Fruit fly (Drosophila melanogaster) whole organism, embryonic: ENCODE results near the gene RabX6.

Experiments
- CG10366 ChIP-seq: fragments of 200-800 bp; sonication (Bioruptor generic); IDR thresholded peaks from 2 replicates; pipeline ENCODE4 v1.3.6; 2022; ENCODE audit warnings: missing biosample characterization, missing genetic modification characterization
- CG12769 ChIP-seq: fragments of 200-800 bp; sonication (Bioruptor generic); optimal IDR thresholded peaks from 2 replicates; lab custom pipeline; 2019; ENCODE audit warnings: missing biosample characterization, mild to moderate bottlenecking, missing genetic modification characterization, moderate library complexity
- CG13287 ChIP-seq: fragments of 200-800 bp; sonication (Bioruptor generic); IDR thresholded peaks from 2 replicates; pipeline ENCODE4 v1.3.6; 2022; ENCODE audit warnings: missing biosample characterization, missing genetic modification characterization; ENCODE audit not compliant: partially characterized antibody
- CG14441 ChIP-seq: fragments of 200-800 bp; sonication (Bioruptor generic); IDR thresholded peaks from 2 replicates; pipeline ENCODE4 v1.3.6; 2022; ENCODE audit warnings: missing biosample characterization, missing genetic modification characterization
- CG2889 ChIP-seq: fragments of 200-800 bp; sonication (Bioruptor generic); IDR thresholded peaks from 3 replicates; pipeline ENCODE4 v1.3.6; 2022; ENCODE audit warnings: missing biosample characterization, missing genetic modification characterization
- CG42726 ChIP-seq: fragments of 200-800 bp; sonication (Bioruptor generic); IDR thresholded peaks from 2 replicates; pipeline ENCODE4 v1.3.6; 2022; ENCODE audit warnings: missing biosample characterization, missing genetic modification characterization; ENCODE audit not compliant: partially characterized antibody
- CG5180 ChIP-seq: fragments of 200-800 bp; sonication (Bioruptor generic); optimal IDR thresholded peaks from 3 replicates; lab custom pipeline; 2017; ENCODE audit warnings: missing biosample characterization, missing genetic modification characterization, mild to moderate bottlenecking, moderate library complexity, missing genetic modification reagents
- CG5953 ChIP-seq: fragments of 200-800 bp; sonication (Bioruptor generic); IDR thresholded peaks from 2 replicates; pipeline ENCODE4 v1.3.6; 2022; ENCODE audit warnings: missing biosample characterization, missing genetic modification characterization
- CG6175 ChIP-seq: fragments of 200-800 bp; sonication (Bioruptor generic); IDR thresholded peaks from 3 replicates; pipeline ENCODE4 v1.3.6; 2022; ENCODE audit warnings: missing biosample characterization, missing genetic modification characterization
- CG6854 ChIP-seq: fragments of 200-800 bp; sonication (Bioruptor generic); optimal IDR thresholded peaks from 3 replicates; lab custom pipeline; 2017; ENCODE audit warnings: missing biosample characterization, mild to moderate bottlenecking, missing genetic modification characterization
- CG8290 ChIP-seq, 3 experiments: fragments of 200-800 bp; sonication (Bioruptor generic); optimal IDR thresholded peaks; 2 replicates each; lab custom pipeline; 2016 to 2019; ENCODE audit warnings: missing biosample characterization in 3 of 3, missing genetic modification characterization in 3 of 3, mild to moderate bottlenecking in 2 of 3, moderate library complexity in 1 of 3
- CG9817 ChIP-seq: fragments of 200-800 bp; sonication (Bioruptor generic); optimal IDR thresholded peaks from 2 replicates; lab custom pipeline; 2018; ENCODE audit warnings: missing biosample characterization, mild to moderate bottlenecking, missing genetic modification characterization, moderate library complexity
- Dad ChIP-seq: fragments of 200-800 bp; sonication (Bioruptor generic); optimal IDR thresholded peaks from 3 replicates; lab custom pipeline; 2016; ENCODE audit warnings: missing biosample characterization, missing genetic modification characterization
- Dbx ChIP-seq: fragments of 200-800 bp; sonication (Bioruptor generic); IDR thresholded peaks from 3 replicates; pipeline ENCODE4 v1.3.6; 2022; ENCODE audit warnings: missing biosample characterization, missing genetic modification characterization
- Dfd ChIP-seq, 2 experiments: fragments of >200 bp; optimal IDR thresholded peaks; 2 replicates each; lab custom pipeline; 2017; ENCODE audit warnings: missing biosample characterization in 2 of 2, missing genetic modification characterization in 2 of 2
- Doc3 ChIP-seq: fragments of 200-800 bp; sonication (Bioruptor generic); IDR thresholded peaks from 3 replicates; pipeline ENCODE4 v1.3.6; 2022; ENCODE audit warnings: missing biosample characterization, missing genetic modification characterization; ENCODE audit not compliant: partially characterized antibody
- Dp ChIP-seq: fragments of 200-800 bp; sonication (Bioruptor generic); optimal IDR thresholded peaks from 2 replicates; lab custom pipeline; 2018; ENCODE audit warnings: missing biosample characterization, mild to moderate bottlenecking, missing genetic modification characterization, moderate library complexity
- Hey ChIP-seq: fragments of 200-800 bp; sonication (Bioruptor generic); optimal IDR thresholded peaks from 3 replicates; lab custom pipeline; 2018; ENCODE audit warnings: missing biosample characterization, mild to moderate bottlenecking, missing genetic modification characterization
- MESR4 ChIP-seq: fragments of 200-800 bp; sonication (Bioruptor generic); optimal IDR thresholded peaks from 2 replicates; lab custom pipeline; 2018; ENCODE audit warnings: missing biosample characterization, mild to moderate bottlenecking, missing genetic modification characterization, moderate library complexity
- Optix ChIP-seq: fragments of 200-800 bp; sonication (Bioruptor generic); IDR thresholded peaks from 3 replicates; pipeline ENCODE4 v1.3.6; 2022; ENCODE audit warnings: missing biosample characterization, missing genetic modification characterization
- Rx ChIP-seq: fragments of 200-800 bp; sonication (Bioruptor generic); IDR thresholded peaks from 2 replicates; pipeline ENCODE4 v1.3.6; 2022; ENCODE audit warnings: missing biosample characterization, missing genetic modification characterization
- Scr ChIP-seq: fragments of 200-800 bp; sonication (Bioruptor generic); IDR thresholded peaks from 2 replicates; pipeline ENCODE4 v1.3.6; 2022; ENCODE audit warnings: missing biosample characterization, missing genetic modification characterization; ENCODE audit not compliant: partially characterized antibody
- Sin3A ChIP-seq: fragments of >200 bp; optimal IDR thresholded peaks from 2 replicates; lab custom pipeline; 2018
- Sox102F ChIP-seq: fragments of 200-800 bp; sonication (Bioruptor generic); optimal IDR thresholded peaks from 2 replicates; lab custom pipeline; 2018; ENCODE audit warnings: missing biosample characterization, mild to moderate bottlenecking, missing genetic modification characterization, moderate library complexity
- Sry-δ ChIP-seq: fragments of 200-800 bp; sonication (Bioruptor generic); optimal IDR thresholded peaks from 2 replicates; lab custom pipeline; 2016; ENCODE audit warnings: missing biosample characterization, missing genetic modification characterization
- Ssrp ChIP-seq: fragments of 200-800 bp; sonication (Bioruptor generic); optimal IDR thresholded peaks from 2 replicates; lab custom pipeline; 2018; ENCODE audit warnings: missing biosample characterization, mild to moderate bottlenecking, missing genetic modification characterization, moderate library complexity
- Stat92E ChIP-seq, 3 experiments: fragments of >200 bp in 2 of 3; fragments of 200-800 bp in 1 of 3; sonication (Bioruptor generic) in 1 of 3; optimal IDR thresholded peaks; 2 replicates each; lab custom pipeline; 2017 to 2019; ENCODE audit warnings: missing biosample characterization in 3 of 3, missing genetic modification characterization in 3 of 3, mild to moderate bottlenecking in 1 of 3, moderate library complexity in 1 of 3
- Usf ChIP-seq: fragments of 200-800 bp; sonication (Bioruptor generic); optimal IDR thresholded peaks from 2 replicates; lab custom pipeline; 2017; ENCODE audit warnings: missing genotype, missing biosample characterization, missing genetic modification characterization
- Xbp1 ChIP-seq: fragments of 200-800 bp; sonication (Bioruptor generic); optimal IDR thresholded peaks from 3 replicates; lab custom pipeline; 2016; ENCODE audit warnings: missing biosample characterization, mild to moderate bottlenecking, missing genetic modification characterization
- al ChIP-seq: fragments of 200-800 bp; sonication (Bioruptor generic); IDR thresholded peaks from 2 replicates; pipeline ENCODE4 v1.3.6; 2022; ENCODE audit warnings: missing biosample characterization, missing genetic modification characterization
- cato ChIP-seq: fragments of 200-800 bp; sonication (Bioruptor generic); optimal IDR thresholded peaks from 2 replicates; lab custom pipeline; 2016; ENCODE audit warnings: missing biosample characterization, missing genetic modification characterization, borderline replicate concordance
- chm ChIP-seq: fragments of 200-800 bp; sonication (Bioruptor generic); IDR thresholded peaks from 2 replicates; pipeline ENCODE4 v1.3.6; 2022; ENCODE audit warnings: missing biosample characterization, missing genetic modification characterization
- crp ChIP-seq, 2 experiments: fragments of 200-800 bp; sonication (Bioruptor generic); optimal IDR thresholded peaks; 2 replicates in 1 of 2; 3 replicates in 1 of 2; lab custom pipeline; 2017; ENCODE audit warnings: missing biosample characterization in 2 of 2, missing genetic modification characterization in 2 of 2, mild to moderate bottlenecking in 1 of 2, moderate library complexity in 1 of 2
- en ChIP-seq: fragments of 200-800 bp; sonication (Bioruptor generic); optimal IDR thresholded peaks from 2 replicates; lab custom pipeline; 2016; ENCODE audit warnings: missing biosample characterization, missing genetic modification characterization
- fd102C ChIP-seq: fragments of 200-800 bp; sonication (Bioruptor generic); optimal IDR thresholded peaks from 2 replicates; lab custom pipeline; 2018; ENCODE audit warnings: missing biosample characterization, mild to moderate bottlenecking, missing genetic modification characterization, moderate library complexity
- gce ChIP-seq: fragments of 200-800 bp; sonication (Bioruptor generic); IDR thresholded peaks from 3 replicates; pipeline ENCODE4 v1.3.6; 2022; ENCODE audit warnings: missing biosample characterization, missing genetic modification characterization
- hb ChIP-seq: fragments of 200-800 bp; sonication (Bioruptor generic); IDR thresholded peaks from 3 replicates; pipeline ENCODE4 v1.3.6; 2022; ENCODE audit warnings: missing biosample characterization, missing genetic modification characterization; ENCODE audit not compliant: partially characterized antibody
- insv ChIP-seq, 2 experiments: fragments of 200-800 bp; sonication (Bioruptor generic); optimal IDR thresholded peaks; 3 replicates each; lab custom pipeline; 2016 to 2018; ENCODE audit warnings: missing biosample characterization in 2 of 2, missing genetic modification characterization in 2 of 2
- jing ChIP-seq: fragments of 200-800 bp; sonication (Bioruptor generic); optimal IDR thresholded peaks from 2 replicates; lab custom pipeline; 2018; ENCODE audit warnings: missing biosample characterization, mild to moderate bottlenecking, missing genetic modification characterization
- odd ChIP-seq: fragments of 200-800 bp; sonication (Bioruptor generic); optimal IDR thresholded peaks from 2 replicates; lab custom pipeline; 2017; ENCODE audit warnings: missing biosample characterization, mild to moderate bottlenecking, missing genetic modification characterization
- pan ChIP-seq, 4 experiments: fragments of >200 bp in 3 of 4; fragments of 200-800 bp in 1 of 4; sonication (Bioruptor generic) in 1 of 4; optimal IDR thresholded peaks in 3 of 4; IDR thresholded peaks in 1 of 4; 2 replicates each; pipeline versions ENCODE4 v1.3.6 to Lab custom; 2017 to 2022; ENCODE audit warnings: missing biosample characterization in 2 of 4, missing genetic modification characterization in 2 of 4, mixed read lengths in 1 of 4
- pum ChIP-seq: fragments of 200-800 bp; sonication (Bioruptor generic); optimal IDR thresholded peaks from 2 replicates; lab custom pipeline; 2016; ENCODE audit warnings: missing biosample characterization, missing genetic modification characterization
- ro ChIP-seq: fragments of 200-800 bp; sonication (Bioruptor generic); IDR thresholded peaks from 2 replicates; pipeline ENCODE4 v1.3.6; 2022; ENCODE audit warnings: missing biosample characterization, missing genetic modification characterization
- slbo ChIP-seq: fragments of 200-800 bp; sonication (Bioruptor generic); IDR thresholded peaks from 2 replicates; pipeline ENCODE4 v1.3.6; 2022; ENCODE audit warnings: missing biosample characterization, missing genetic modification characterization
- ssp ChIP-seq: fragments of 200-800 bp; sonication (Bioruptor generic); IDR thresholded peaks from 2 replicates; pipeline ENCODE4 v1.3.6; 2022; ENCODE audit warnings: missing biosample characterization, missing genetic modification characterization
- stc ChIP-seq: fragments of 200-800 bp; sonication (Bioruptor generic); IDR thresholded peaks from 2 replicates; pipeline ENCODE4 v1.3.6; 2022; ENCODE audit warnings: missing biosample characterization, missing genetic modification characterization
- tin ChIP-seq: fragments of 200-800 bp; sonication (Bioruptor generic); optimal IDR thresholded peaks from 3 replicates; lab custom pipeline; 2016; ENCODE audit warnings: missing biosample characterization, missing genetic modification characterization
- tna ChIP-seq: fragments of 200-800 bp; sonication (Bioruptor generic); IDR thresholded peaks from 2 replicates; pipeline ENCODE4 v1.3.6; 2022; ENCODE audit warnings: missing biosample characterization, missing genetic modification characterization; ENCODE audit not compliant: partially characterized antibody
- wek ChIP-seq: fragments of 200-800 bp; sonication (Bioruptor generic); optimal IDR thresholded peaks from 3 replicates; lab custom pipeline; 2018; ENCODE audit warnings: missing biosample characterization, mild to moderate bottlenecking, missing genetic modification characterization, moderate library complexity

RabX6 gene

dm6 chr3L:680258-680657 is 10.1 kb upstream of the RabX6 start, which contains the start of gene CG17129 (continued):
- peak; percentile 63 for TF ChIP-seq Ssrp (tag; lab: Kevin White, UChicago)
- TF ChIP-seq CG2889 (GFP tag; lab: Robert Waterston, UW), result no peak
- peak; percentile 74 for TF ChIP-seq ssp (GFP tag; lab: Robert Waterston, UW)
- peak; percentile 87 for TF ChIP-seq pum (GFP tag; lab: Kevin White, UChicago)
- TF ChIP-seq CG9817 (tag; lab: Kevin White, UChicago), result peak; percentile 68
- peak; percentile 60; the same call in 2 of the 3 replicates for TF ChIP-seq Dbx (GFP tag; lab: Robert Waterston, UW)
- peak; percentile 7 for TF ChIP-seq Sin3A (lab: Kevin White, UChicago)
- peak; percentile 99 for TF ChIP-seq Doc3 (GFP tag; lab: Robert Waterston, UW)
- TF ChIP-seq gce, result no peak
- TF ChIP-seq stc (GFP tag; lab: Robert Waterston, UW), result peak; percentile 84
- TF ChIP-seq ro (GFP tag; lab: Robert Waterston, UW), result no peak
- no peak for TF ChIP-seq Hey (tag; lab: Kevin White, UChicago)
- TF ChIP-seq tin (GFP tag; lab: Kevin White, UChicago), result peak; percentile 83
- peak; percentile 53 for TF ChIP-seq Rx
- peak; percentile 50 for TF ChIP-seq en
- TF ChIP-seq Usf (GFP tag; lab: Kevin White, UChicago), result no peak
- TF ChIP-seq Sox102F (GFP tag; lab: Kevin White, UChicago), result peak; percentile 75
- peak in 1 of 3 experiments; percentile 44 for TF ChIP-seq Stat92E (GFP tag; optimal IDR thresholded peaks at IDR 0.05; lab: Kevin White, UChicago)
- peak; percentile 71 for TF ChIP-seq al (GFP tag; lab: Robert Waterston, UW)
- peak; percentile 74 for TF ChIP-seq chm (GFP tag; lab: Robert Waterston, UW)
- peak in 1 of 2 experiments; percentile 34 for TF ChIP-seq insv (GFP tag; optimal IDR thresholded peaks at IDR 0.05; lab: Kevin White, UChicago)
- TF ChIP-seq CG5180 (GFP tag; lab: Kevin White, UChicago), result no peak
- 0 out of 3 replicates have a peak, but pooled peaks have one; percentile 57 for TF ChIP-seq CG6175 (GFP tag; lab: Robert Waterston, UW)
- TF ChIP-seq CG14441 (GFP tag; lab: Robert Waterston, UW), result peak; percentile 90
- no peak for TF ChIP-seq odd (GFP tag; lab: Kevin White, UChicago)
- TF ChIP-seq CG42726 (GFP tag; lab: Robert Waterston, UW), result peak; percentile 39; the same call in 1 of the 2 replicates
- TF ChIP-seq slbo (GFP tag; lab: Robert Waterston, UW), result peak; percentile 84
- TF ChIP-seq fd102C, result no peak
- TF ChIP-seq CG6854 (GFP tag; lab: Kevin White, UChicago), result no peak
- TF ChIP-seq Scr (GFP tag; lab: Robert Waterston, UW), result peak; percentile 98
- TF ChIP-seq jing (GFP tag; lab: Kevin White, UChicago), result no peak
- TF ChIP-seq CG12769 (tag; lab: Kevin White, UChicago), result peak; percentile 83
- peak; percentile 83 for TF ChIP-seq Xbp1 (GFP tag; lab: Kevin White, UChicago)
- TF ChIP-seq crp (GFP tag; optimal IDR thresholded peaks at IDR 0.05; lab: Kevin White, UChicago), result peak in 1 of 2 experiments; percentile 41
- no peak for TF ChIP-seq pan (optimal IDR thresholded peaks at IDR 0.05; lab: Kevin White, UChicago)
- TF ChIP-seq pan (GFP tag; optimal IDR thresholded peaks at IDR 0.05 in 1 of 2, IDR thresholded peaks at IDR 0.05 in 1 of 2), result peak in 1 of 2 experiments; percentile 70
- TF ChIP-seq cato (GFP tag; lab: Kevin White, UChicago), result peak; percentile 28
- TF ChIP-seq Dfd (GFP tag; optimal IDR thresholded peaks at IDR 0.05; lab: Kevin White, UChicago), result no peak
- peak; percentile 96 for TF ChIP-seq Sry-δ (GFP tag; lab: Kevin White, UChicago)
- TF ChIP-seq wek, result peak; percentile 26
- no peak for TF ChIP-seq CG5953
- TF ChIP-seq Optix (GFP tag; lab: Robert Waterston, UW), result peak; percentile 67; the same call in 1 of the 3 replicates
- peak; percentile 80 for TF ChIP-seq Dp (GFP tag; lab: Kevin White, UChicago)
- TF ChIP-seq Dad (GFP tag; lab: Kevin White, UChicago), result peak; percentile 83
- peak; percentile 67 for TF ChIP-seq CG10366 (GFP tag; lab: Robert Waterston, UW)
- TF ChIP-seq CG8290 (GFP tag; optimal IDR thresholded peaks at IDR 0.05; lab: Kevin White, UChicago), result peak; percentile 51
- TF ChIP-seq CG8290 (tag; optimal IDR thresholded peaks at IDR 0.05; lab: Kevin White, UChicago), result no peak
- peak; percentile 75 for TF ChIP-seq tna (GFP tag; lab: Robert Waterston, UW)
- TF ChIP-seq MESR4 (GFP tag; lab: Kevin White, UChicago), result peak; percentile 21
- TF ChIP-seq CG13287 (GFP tag; lab: Robert Waterston, UW), result peak; percentile 99
- peak; percentile 91 for TF ChIP-seq hb (GFP tag; lab: Robert Waterston, UW)
